Worm (Caenorhabditis elegans): ENCODE measurements around the gene C05C8.1.

C05C8.1 gene

ce11 chrV:7246951-7247350 lies 7.4 kb downstream of the C05C8.1 start, which contains the start of gene C05C8.7:
Gene C05C8.7, minus strand, starts transcription at chrV:7247050.
- TF ChIP-seq nhr-12 (tag; optimal IDR thresholded peaks at IDR 0.05) (no peak), nhr-23 (tag; optimal IDR thresholded peaks at IDR 0.05) (peak; percentile 55)

- no peak for TF ChIP-seq ZK546.5 (tag; optimal IDR thresholded peaks at IDR 0.05)
- TF ChIP-seq ztf-4 (tag; optimal IDR thresholded peaks at IDR 0.05): no peak
- TF ChIP-seq hmg-11 (tag; optimal IDR thresholded peaks at IDR 0.05): no peak
- no peak for TF ChIP-seq sea-2 (GFP tag; optimal IDR thresholded peaks at IDR 0.05)
- no peak for TF ChIP-seq ceh-16 (tag; optimal IDR thresholded peaks at IDR 0.05)
- no peak for TF ChIP-seq nhr-11 (tag; optimal IDR thresholded peaks at IDR 0.05)
These were observed 8.8 kb downstream of the C05C8.1 start for ce11 chrV:7248227-7248953.

- TF ChIP-seq fkh-2 (tag; optimal IDR thresholded peaks at IDR 0.05): no peak
- no peak for TF ChIP-seq lin-15B (tag; optimal IDR thresholded peaks at IDR 0.05)
- TF ChIP-seq nhr-77 (tag; optimal IDR thresholded peaks at IDR 0.05): no peak
- no peak for TF ChIP-seq nhr-23 (tag; optimal IDR thresholded peaks at IDR 0.05)
- no peak for TF ChIP-seq pqm-1 (tag; optimal IDR thresholded peaks at IDR 0.05)
- TF ChIP-seq nhr-11 (tag; optimal IDR thresholded peaks at IDR 0.05): no peak
- no peak for TF ChIP-seq unc-62 (GFP tag; optimal IDR thresholded peaks at IDR 0.05)
- no peak for TF ChIP-seq hmg-11 (tag; optimal IDR thresholded peaks at IDR 0.05)
- no peak for TF ChIP-seq nhr-237 (tag; optimal IDR thresholded peaks at IDR 0.05)
- TF ChIP-seq ama-1 (optimal IDR thresholded peaks at IDR 0.05): no peak
- TF ChIP-seq nhr-12 (tag; optimal IDR thresholded peaks at IDR 0.05): no peak
- no peak for TF ChIP-seq jun-1 (tag; optimal IDR thresholded peaks at IDR 0.05)
- no peak for TF ChIP-seq eor-1 (tag; optimal IDR thresholded peaks at IDR 0.05)
- no peak for TF ChIP-seq ceh-16 (tag; optimal IDR thresholded peaks at IDR 0.05)
- TF ChIP-seq nhr-25 (tag; optimal IDR thresholded peaks at IDR 0.05): no peak
- TF ChIP-seq daf-12 (tag; optimal IDR thresholded peaks at IDR 0.05): no peak
- no peak for TF ChIP-seq ZK546.5 (tag; optimal IDR thresholded peaks at IDR 0.05)
These were observed 15.5 kb downstream of the C05C8.1 start, which contains the start of gene C05C8.8 for ce11 chrV:7255095-7255494. Gene C05C8.8, minus strand, starts transcription at chrV:7255195.

ce11 chrV:7258965-7259364 lies 19.4 kb downstream of the C05C8.1 start, which contains the start of gene C13A2.12:
Gene C13A2.12, plus strand, starts transcription at chrV:7259265.
- TF ChIP-seq nhr-76 (tag; optimal IDR thresholded peaks at IDR 0.05) (no peak), nhr-11 (tag; optimal IDR thresholded peaks at IDR 0.05) (no peak), fos-1 (tag; optimal IDR thresholded peaks at IDR 0.05) (no peak), lin-39 (tag; optimal IDR thresholded peaks at IDR 0.05) (no peak), nhr-12 (tag; optimal IDR thresholded peaks at IDR 0.05) (no peak), mdl-1 (tag; optimal IDR thresholded peaks at IDR 0.05) (no peak), nfya-1 (tag; optimal IDR thresholded peaks at IDR 0.05; ENCODE audit: insufficient read depth) (no peak), ceh-9 (tag; optimal IDR thresholded peaks at IDR 0.05) (no peak), unc-62 (GFP tag; optimal IDR thresholded peaks at IDR 0.05) (no peak), nhr-28 (tag; optimal IDR thresholded peaks at IDR 0.05) (no peak), nhr-77 (tag; optimal IDR thresholded peaks at IDR 0.05) (no peak), tbx-2 (tag; optimal IDR thresholded peaks at IDR 0.05) (no peak), nhr-67 (tag; optimal IDR thresholded peaks at IDR 0.05) (no peak), elt-2 (tag; optimal IDR thresholded peaks at IDR 0.05) (no peak)

- TF ChIP-seq elt-1 (tag; optimal IDR thresholded peaks at IDR 0.05) (no peak), ceh-28 (tag; optimal IDR thresholded peaks at IDR 0.05) (no peak), nhr-28 (tag; optimal IDR thresholded peaks at IDR 0.05) (no peak), daf-12 (tag; optimal IDR thresholded peaks at IDR 0.05) (no peak), nhr-77 (tag; optimal IDR thresholded peaks at IDR 0.05) (no peak), egl-5 (tag; optimal IDR thresholded peaks at IDR 0.05) (no peak), pha-4 (tag; optimal IDR thresholded peaks at IDR 0.05) (no peak), hmg-11 (tag; optimal IDR thresholded peaks at IDR 0.05) (no peak), tbx-2 (tag; optimal IDR thresholded peaks at IDR 0.05) (no peak), ama-1 (optimal IDR thresholded peaks at IDR 0.05) (no peak), ceh-16 (tag; optimal IDR thresholded peaks at IDR 0.05) (no peak)
These were observed 24.5 kb downstream of the C05C8.1 start, which contains the start of gene C13A2.9 for ce11 chrV:7264042-7264441. Gene C13A2.9, minus strand, starts transcription at chrV:7264142.
